Fruit fly (Drosophila melanogaster) whole organism, wandering third instar larva: ENCODE data around the gene CG6340.
A peak's percentile ranks its signal among the peaks of the same experiment; 100 is the strongest.

ENCODE experiments used
- Hr83 ChIP-seq: fragments of 200-300 bp; sonication (Bioruptor generic); optimal IDR thresholded peaks from 2 replicates; lab custom pipeline; 2016; ENCODE audit warnings: missing biosample characterization, mild to moderate bottlenecking, missing genetic modification characterization, moderate library complexity; ENCODE audit not compliant: poor library complexity, severe bottlenecking
- ey ChIP-seq: fragments of 200-800 bp; sonication (Bioruptor generic); optimal IDR thresholded peaks from 2 replicates; lab custom pipeline; 2016; ENCODE audit warnings: missing biosample characterization, missing genetic modification characterization
- foxo ChIP-seq, 2 experiments: fragments of 200-800 bp; sonication (Bioruptor generic); optimal IDR thresholded peaks; 2 replicates in 1 of 2; 3 replicates in 1 of 2; lab custom pipeline; 2016 to 2017; ENCODE audit warnings: missing biosample characterization in 2 of 2, missing genetic modification characterization in 2 of 2

The CG6340 gene

dm6 chrX:15532062-15532461, 49.9 kb downstream of the CG6340 start:
- TF ChIP-seq foxo (GFP tag; optimal IDR thresholded peaks at IDR 0.05; lab: Kevin White, UChicago) (peak in 1 of 2 experiments; percentile 19), ey (peak; percentile 8), Hr83 (GFP tag; lab: Kevin White, UChicago) (no peak)
